Worm (Caenorhabditis elegans): ENCODE results near the gene nhr-129.
A peak's percentile ranks its signal among the peaks of the same experiment; 100 is the strongest.

- TF ChIP-seq aly-2 (tag; optimal IDR thresholded peaks at IDR 0.05) (no peak), sem-4 (tag; optimal IDR thresholded peaks at IDR 0.05) (peak; percentile 45), C34F6.9 (tag; optimal IDR thresholded peaks at IDR 0.05) (no peak), nhr-11 (tag; optimal IDR thresholded peaks at IDR 0.05) (no peak)
Measured at ce11 chrV:13374532-13374931, 43.7 kb upstream of the nhr-129 start.

All from whole organism, L2 larva.